Fruit fly (Drosophila melanogaster): ENCODE measurements around the gene ymp.

DNA sequence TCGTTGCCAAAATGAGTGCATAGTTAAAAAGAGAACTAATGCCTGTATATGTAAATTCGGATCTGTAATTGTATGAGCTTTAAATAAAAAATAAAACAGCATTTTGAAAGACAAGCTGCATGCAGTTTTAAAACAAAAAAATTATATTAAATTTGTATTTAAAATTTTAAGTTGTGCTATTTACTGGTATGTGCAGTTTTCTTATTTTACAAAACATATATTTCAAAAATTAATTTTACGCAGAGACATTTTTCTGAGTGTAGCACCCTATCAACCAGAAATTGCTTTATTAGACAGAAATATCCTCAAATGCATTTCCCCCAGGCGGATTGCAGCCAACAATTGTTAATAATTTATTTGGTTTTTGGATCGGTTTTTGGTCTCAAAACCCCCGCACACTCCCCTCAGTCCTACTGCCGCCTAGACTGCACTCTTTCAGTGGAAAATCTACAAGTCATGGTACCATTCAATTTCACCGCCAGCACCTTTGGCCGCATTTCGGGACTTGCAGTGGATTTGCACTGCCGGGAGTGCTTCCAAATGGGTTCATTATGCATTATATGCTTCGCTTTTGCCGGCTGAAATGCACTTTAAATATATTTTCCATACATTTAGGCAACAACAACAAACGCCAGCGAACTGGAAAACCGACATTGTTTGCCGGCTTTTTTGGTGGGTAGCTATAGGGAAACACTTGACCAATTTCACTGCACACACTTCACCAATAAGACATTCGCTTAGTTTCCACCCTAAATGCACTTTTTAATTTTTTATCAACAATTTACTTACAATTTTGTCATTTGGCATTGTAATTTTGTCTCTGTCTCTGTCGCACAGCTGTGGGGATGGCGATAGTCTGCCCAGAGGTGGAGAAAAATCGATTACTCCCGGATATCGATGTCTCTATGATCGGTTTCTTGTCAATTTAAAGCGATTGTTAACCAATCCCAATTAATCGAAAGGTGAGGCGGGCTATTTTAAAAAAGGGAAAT lies 15.2 kb upstream of the ymp start, which contains the start of gene Npl4:
- TF ChIP-seq CG9705 (GFP tag; optimal IDR thresholded peaks at IDR 0.05) (no peak), Myc (optimal IDR thresholded peaks at IDR 0.05) (no peak), psq (GFP tag; optimal IDR thresholded peaks at IDR 0.05) (no peak), ey (GFP tag; optimal IDR thresholded peaks at IDR 0.05) (no peak), Rel (GFP tag; optimal IDR thresholded peaks at IDR 0.05) (no peak), Rel (tag; optimal IDR thresholded peaks at IDR 0.05) (no peak), br (GFP tag; optimal IDR thresholded peaks at IDR 0.05) (no peak), OdsH (GFP tag; optimal IDR thresholded peaks at IDR 0.05) (peak; percentile 31), tai (GFP tag; optimal IDR thresholded peaks at IDR 0.05) (no peak), pan (optimal IDR thresholded peaks at IDR 0.05) (no peak), dl (GFP tag; optimal IDR thresholded peaks at IDR 0.05; ENCODE audit: insufficient read depth in 1 of 2, partially characterized antibody in 2 of 2) (no peak), Hr83 (GFP tag; optimal IDR thresholded peaks at IDR 0.05; ENCODE audit: poor library complexity, severe bottlenecking) (no peak), h (GFP tag; optimal IDR thresholded peaks at IDR 0.05) (no peak)
